Worm (Caenorhabditis elegans) whole organism, midembryonic: ENCODE results near the gene mtm-3.
"Not testable (repeated sequence)": the region's sequence is repeated elsewhere in the genome, so short reads cannot be mapped to it uniquely, and the experiment has no call there.

Experiments used
- T22C8.4 ChIP-seq: fragments of 200-800 bp; sonication (Bioruptor generic); IDR thresholded peaks from 2 replicates; pipeline ENCODE4 v1.3.6; 2022; ENCODE audit warnings: missing genetic modification characterization, missing compliant biosample characterization
- cog-1 ChIP-seq: sonication (generic microtip); optimal IDR thresholded peaks from 2 replicates; lab custom pipeline; 2016; ENCODE audit warnings: missing genetic modification characterization, missing compliant biosample characterization
- flt-1 ChIP-seq: fragments of 200-800 bp; sonication (Bioruptor generic); IDR thresholded peaks from 2 replicates; pipeline ENCODE4 v1.3.6; 2022; ENCODE audit warnings: missing genetic modification characterization, missing compliant biosample characterization
- klf-2 ChIP-seq: fragments of 200-800 bp; sonication (Bioruptor generic); conservative IDR thresholded peaks from 2 replicates; pipeline ENCODE4 v1.3.6; 2022; ENCODE audit warnings: missing genetic modification reagents, missing genetic modification characterization, missing compliant biosample characterization
- med-1 ChIP-seq: sonication (generic microtip); optimal IDR thresholded peaks from 2 replicates; lab custom pipeline; 2017; ENCODE audit warnings: missing genetic modification characterization, mild to moderate bottlenecking, missing compliant biosample characterization, antibody characterized with exemption, missing genetic modification reagents; ENCODE audit not compliant: insufficient read depth
- ref-1 ChIP-seq: fragments of 200-800 bp; sonication (Bioruptor generic); conservative IDR thresholded peaks from 2 replicates; pipeline ENCODE4 v1.3.6; 2022; ENCODE audit warnings: missing genetic modification reagents, missing genetic modification characterization, missing compliant biosample characterization
- tab-1 ChIP-seq: fragments of 200-800 bp; sonication (Bioruptor generic); IDR thresholded peaks from 2 replicates; pipeline ENCODE4 v1.3.6; 2022; ENCODE audit warnings: missing genetic modification characterization, missing compliant biosample characterization
- ztf-23 ChIP-seq: fragments of 200-800 bp; sonication (Bioruptor generic); IDR thresholded peaks from 2 replicates; pipeline ENCODE4 v1.3.6; 2022; ENCODE audit warnings: missing genetic modification reagents, missing genetic modification characterization, missing compliant biosample characterization
- ztf-29 ChIP-seq: fragments of 200-800 bp; sonication (Bioruptor generic); IDR thresholded peaks from 2 replicates; pipeline ENCODE4 v1.3.6; 2022; ENCODE audit warnings: missing genetic modification reagents, missing genetic modification characterization, missing compliant biosample characterization

mtm-3 gene

DNA sequence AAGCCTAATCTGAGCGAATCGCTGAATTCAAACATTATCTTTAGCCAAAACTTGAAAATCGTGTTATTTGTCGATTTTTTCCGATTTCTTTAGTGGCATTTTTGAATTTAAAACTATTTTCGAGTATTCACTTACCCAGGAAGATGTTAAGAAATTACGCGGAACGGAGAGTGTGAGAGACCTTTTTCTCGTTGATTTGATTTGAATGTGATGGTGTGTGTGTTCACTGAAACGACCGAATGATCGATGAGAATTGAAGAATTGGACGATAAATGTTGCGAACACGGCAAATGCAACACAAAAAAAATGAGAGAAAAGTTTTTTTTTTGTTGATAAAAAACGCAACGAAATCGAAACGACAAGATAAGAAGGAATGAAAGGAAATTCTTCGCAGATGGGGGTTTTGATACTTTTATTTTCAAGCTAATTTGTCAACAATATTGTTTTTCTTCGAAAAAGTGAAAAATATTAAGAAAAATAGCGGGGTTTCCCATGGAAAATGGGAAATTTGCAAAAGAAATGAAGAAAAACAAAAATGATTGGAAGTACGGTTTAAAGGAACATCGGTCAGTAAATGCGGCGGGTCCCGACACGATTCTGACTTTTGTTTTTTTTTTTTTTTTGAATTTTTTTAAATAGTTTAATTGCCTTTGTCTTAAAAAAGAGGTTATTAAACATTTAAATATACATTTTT lies at the start of gene mtm-3:
Gene mtm-3 (minus strand): TSS at position 228 of the 694 bp plus-strand sequence.
- TF ChIP-seq ztf-29 (GFP tag; lab: Robert Waterston, UW) (no peak), ztf-23 (GFP tag; lab: Robert Waterston, UW) (no peak), T22C8.4 (GFP tag; lab: Robert Waterston, UW) (no peak), flt-1 (GFP tag; lab: Robert Waterston, UW) (no peak), med-1 (GFP tag; lab: Kevin White, UChicago) (no peak), tab-1 (GFP tag; lab: Robert Waterston, UW) (no peak), cog-1 (tag; lab: Kevin White, UChicago) (no peak), klf-2 (GFP tag; lab: Robert Waterston, UW) (no peak), ref-1 (no peak)

DNA sequence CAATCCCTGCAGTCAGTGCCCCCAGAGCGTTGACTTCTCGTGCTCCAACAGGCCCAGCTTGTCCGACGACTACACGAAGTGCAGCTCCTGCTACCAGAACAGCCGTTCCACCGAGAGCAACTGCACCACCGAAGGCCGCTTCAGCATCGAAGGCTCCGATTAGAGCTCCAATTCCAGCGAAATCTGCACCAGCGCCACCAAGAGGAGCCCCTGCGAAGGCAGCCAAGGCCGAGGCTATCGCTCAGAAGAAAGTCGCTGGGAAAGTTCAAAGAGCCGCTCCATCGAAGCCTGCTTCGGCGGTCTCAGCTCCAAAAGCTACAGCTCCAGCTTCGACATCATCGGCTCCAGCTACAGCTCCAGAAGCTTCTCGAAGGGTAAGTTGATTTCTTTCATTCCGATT lies 45.4 kb upstream of the mtm-3 start:
- 0 out of 2 replicates have a peak, but pooled peaks have one; percentile 13 for TF ChIP-seq T22C8.4 (GFP tag; lab: Robert Waterston, UW)

DNA sequence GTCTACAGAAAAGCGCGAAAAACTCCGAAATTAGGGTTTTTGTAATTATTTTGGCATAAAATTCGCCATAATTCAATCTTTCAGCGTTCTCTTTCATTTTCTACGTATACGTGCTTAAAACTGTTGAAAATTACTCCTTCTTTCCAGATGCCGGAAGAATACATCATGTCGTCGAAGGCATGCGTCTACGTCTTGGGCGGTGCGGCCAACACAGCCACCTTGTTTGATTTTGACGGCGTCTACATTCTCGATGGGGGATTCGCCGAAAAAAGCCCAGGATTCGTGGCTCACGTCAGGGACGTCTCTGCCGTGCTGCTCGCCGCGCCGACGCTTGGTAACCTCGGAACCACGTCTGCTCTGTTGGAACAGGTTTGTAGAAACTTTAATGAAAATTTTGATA lies 44.5 kb upstream of the mtm-3 start, which contains the start of gene maph-1.3:
Gene maph-1.3 (plus strand): TSS at position 148 of the 400 bp plus-strand sequence.
- not testable (repeated sequence) for TF ChIP-seq tab-1 (GFP tag; lab: Robert Waterston, UW); cog-1 (tag; lab: Kevin White, UChicago); flt-1 (GFP tag; lab: Robert Waterston, UW)

DNA sequence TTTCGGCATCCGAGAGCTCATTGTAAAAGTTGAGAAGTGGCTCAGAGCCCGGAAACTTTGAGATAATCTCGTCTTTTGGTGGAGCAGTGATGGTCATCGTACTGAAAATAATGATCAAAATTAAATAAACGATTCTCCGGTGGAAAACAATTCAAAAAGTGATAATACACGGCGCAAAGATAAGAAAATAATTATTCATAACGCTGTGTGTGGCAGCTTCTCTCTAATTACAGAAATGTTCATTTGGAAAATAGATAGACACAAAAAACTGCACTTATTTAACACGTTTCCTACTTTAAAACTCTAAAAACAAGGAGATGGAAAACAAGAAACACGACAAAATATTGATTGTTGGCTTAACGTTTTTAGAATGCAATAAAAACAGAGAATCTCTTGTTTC lies 43.2 kb upstream of the mtm-3 start, which contains the start of gene C36A4.4:
Gene C36A4.4 (minus strand): TSS at position 101 of the 400 bp plus-strand sequence.
- not testable (repeated sequence) for TF ChIP-seq tab-1, T22C8.4, ztf-23 (GFP tag; lab: Robert Waterston, UW)

- TF ChIP-seq ztf-29, tab-1, ztf-23 (GFP tag; lab: Robert Waterston, UW): not testable (repeated sequence)
Observed at ce11 chrIII:3840279-3840678, 40.0 kb upstream of the mtm-3 start, which contains the start of gene C36A4.11. TSS of gene C36A4.11 (plus strand) at chrIII:3840579.

ce11 chrIII:3839635-3840034 lies 39.4 kb upstream of the mtm-3 start, which contains the start of gene cyp-25A3:
TSS of gene cyp-25A3 (minus strand) at chrIII:3839735.
- TF ChIP-seq ref-1 (no peak), T22C8.4 (GFP tag; lab: Robert Waterston, UW) (no peak), flt-1 (GFP tag; lab: Robert Waterston, UW) (no peak), klf-2 (GFP tag; lab: Robert Waterston, UW) (no peak), ztf-29 (GFP tag; lab: Robert Waterston, UW) (no peak), tab-1 (GFP tag; lab: Robert Waterston, UW) (no peak), cog-1 (tag; lab: Kevin White, UChicago) (no peak), ztf-23 (GFP tag; lab: Robert Waterston, UW) (no peak), med-1 (GFP tag; lab: Kevin White, UChicago) (no peak)

DNA sequence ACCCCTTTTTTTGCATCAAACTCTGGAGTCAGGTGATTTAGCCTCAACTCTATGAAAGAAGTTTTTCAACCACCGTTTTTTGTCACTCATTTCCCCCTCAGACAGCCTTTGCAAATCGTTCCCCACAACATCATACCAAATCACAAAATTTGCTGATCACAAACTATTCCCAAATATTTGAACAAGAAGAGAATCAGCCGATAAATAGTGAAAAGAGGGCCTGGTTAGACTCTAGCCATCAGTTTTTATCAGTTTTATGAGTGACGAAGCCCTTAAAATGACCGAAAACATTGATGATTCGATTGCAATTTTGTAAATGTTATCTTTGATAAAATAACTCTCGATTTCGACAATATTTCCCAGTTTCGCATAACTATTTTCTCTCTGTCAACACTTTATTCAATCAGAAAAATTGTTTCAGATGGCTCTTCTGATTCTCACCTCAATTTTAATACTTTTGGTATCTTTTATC lies 34.6 kb upstream of the mtm-3 start, which contains the start of gene cyp-25A2:
Gene cyp-25A2 (plus strand): TSS at position 422 of the 472 bp plus-strand sequence.
- no peak for TF ChIP-seq cog-1 (tag; lab: Kevin White, UChicago)
- no peak for TF ChIP-seq flt-1 (GFP tag; lab: Robert Waterston, UW)

DNA sequence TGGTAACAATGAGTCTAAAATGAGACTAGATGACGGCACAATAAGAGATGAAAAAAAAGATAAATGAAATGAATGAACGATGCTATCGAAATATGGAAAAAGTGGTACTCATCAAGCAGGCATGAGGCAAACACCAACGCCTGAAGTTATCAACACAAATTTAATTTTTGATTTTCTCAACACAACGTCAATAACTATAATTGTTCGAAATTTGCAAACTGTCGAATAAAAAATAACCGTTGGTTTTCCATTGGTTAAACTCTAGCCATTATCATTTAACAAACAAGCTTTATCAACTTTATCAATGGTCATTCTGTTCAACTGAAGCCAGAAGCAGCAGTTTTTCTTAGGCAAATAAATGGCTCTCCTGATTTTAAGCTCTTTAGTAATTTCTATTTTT lies 32.0 kb upstream of the mtm-3 start, which contains the start of gene cyp-25A1:
Gene cyp-25A1 (plus strand): TSS at position 301 of the 400 bp plus-strand sequence.
- TF ChIP-seq med-1 (GFP tag; lab: Kevin White, UChicago) (no peak), ref-1 (no peak), ztf-29 (GFP tag; lab: Robert Waterston, UW) (no peak), T22C8.4 (GFP tag; lab: Robert Waterston, UW) (no peak), flt-1 (GFP tag; lab: Robert Waterston, UW) (no peak), tab-1 (GFP tag; lab: Robert Waterston, UW) (no peak), cog-1 (tag; lab: Kevin White, UChicago) (no peak), klf-2 (GFP tag; lab: Robert Waterston, UW) (no peak), ztf-23 (GFP tag; lab: Robert Waterston, UW) (no peak)

ce11 chrIII:3831798-3832197 lies 31.5 kb upstream of the mtm-3 start:
- TF ChIP-seq T22C8.4 (GFP tag; lab: Robert Waterston, UW): no peak
- TF ChIP-seq ref-1: no peak
- TF ChIP-seq ztf-29 (GFP tag; lab: Robert Waterston, UW): no peak
- no peak for TF ChIP-seq klf-2 (GFP tag; lab: Robert Waterston, UW)
- TF ChIP-seq med-1 (GFP tag; lab: Kevin White, UChicago): no peak
- TF ChIP-seq tab-1 (GFP tag; lab: Robert Waterston, UW): no peak
- TF ChIP-seq cog-1 (tag; lab: Kevin White, UChicago): no peak
- no peak for TF ChIP-seq ztf-23 (GFP tag; lab: Robert Waterston, UW)
- TF ChIP-seq flt-1 (GFP tag; lab: Robert Waterston, UW): no peak

- no peak for TF ChIP-seq tab-1 (GFP tag; lab: Robert Waterston, UW)
- no peak for TF ChIP-seq med-1 (GFP tag; lab: Kevin White, UChicago)
- TF ChIP-seq klf-2 (GFP tag; lab: Robert Waterston, UW): no peak
- no peak for TF ChIP-seq ztf-23 (GFP tag; lab: Robert Waterston, UW)
- TF ChIP-seq flt-1 (GFP tag; lab: Robert Waterston, UW): no peak
- TF ChIP-seq ztf-29 (GFP tag; lab: Robert Waterston, UW): no peak
- TF ChIP-seq ref-1: no peak
- TF ChIP-seq T22C8.4 (GFP tag; lab: Robert Waterston, UW): no peak
- no peak for TF ChIP-seq cog-1 (tag; lab: Kevin White, UChicago)
Observed at ce11 chrIII:3831381-3831780, 31.1 kb upstream of the mtm-3 start, which contains the start of gene C36A4.10. TSS of gene C36A4.10 (minus strand) at chrIII:3831481.
